Worm (Caenorhabditis elegans) whole organism, young adult: ENCODE results near the gene srsx-22.

Experiments
- C06A6.2 ChIP-seq: fragments of 200-800 bp; sonication (Bioruptor generic); conservative IDR thresholded peaks from 2 replicates; pipeline ENCODE4 v1.3.6; 2022; ENCODE audit warnings: missing genetic modification characterization, missing compliant biosample characterization
- F10E7.11 ChIP-seq: sonication (generic microtip); optimal IDR thresholded peaks from 2 replicates; lab custom pipeline; 2017; ENCODE audit warnings: mild to moderate bottlenecking, missing genetic modification characterization, moderate library complexity, missing compliant biosample characterization
- F23B12.7 ChIP-seq: sonication (generic microtip); optimal IDR thresholded peaks from 2 replicates; lab custom pipeline; 2017; ENCODE audit warnings: missing genetic modification characterization, mild to moderate bottlenecking, missing compliant biosample characterization, antibody characterized with exemption, moderate library complexity; ENCODE audit not compliant: insufficient read depth
- F33H1.4 ChIP-seq: fragments of 200-800 bp; sonication (Bioruptor generic); IDR thresholded peaks from 2 replicates; pipeline ENCODE4 v1.3.6; 2022; ENCODE audit warnings: missing genetic modification reagents, missing genetic modification characterization, missing compliant biosample characterization
- F49E8.2 ChIP-seq: sonication (generic microtip); optimal IDR thresholded peaks from 3 replicates; lab custom pipeline; 2017; ENCODE audit warnings: missing genetic modification characterization, mild to moderate bottlenecking, missing compliant biosample characterization, antibody characterized with exemption, moderate library complexity; ENCODE audit not compliant: insufficient read depth
- F57C9.4 ChIP-seq: sonication (generic microtip); optimal IDR thresholded peaks from 2 replicates; lab custom pipeline; 2017; ENCODE audit warnings: mild to moderate bottlenecking, missing genetic modification characterization, missing compliant biosample characterization
- K12H6.12 ChIP-seq: fragments of 200-800 bp; sonication (Bioruptor generic); optimal IDR thresholded peaks from 2 replicates; lab custom pipeline; 2018; ENCODE audit warnings: mild to moderate bottlenecking, missing genetic modification characterization, missing compliant biosample characterization
- Y53G8AR.9 ChIP-seq: fragments of 200-800 bp; sonication (Bioruptor generic); conservative IDR thresholded peaks from 2 replicates; pipeline ENCODE4 v1.3.6; 2022; ENCODE audit warnings: missing genetic modification reagents, missing genetic modification characterization, missing compliant biosample characterization
- Y67H2A.10 ChIP-seq: fragments of 200-800 bp; sonication (Bioruptor generic); conservative IDR thresholded peaks from 2 replicates; pipeline ENCODE4 v1.3.6; 2022; ENCODE audit warnings: missing genetic modification reagents, missing genetic modification characterization, missing compliant biosample characterization
- Y79H2A.3 ChIP-seq: fragments of 200-800 bp; sonication (Bioruptor generic); conservative IDR thresholded peaks from 2 replicates; pipeline ENCODE4 v1.3.6; 2022; ENCODE audit warnings: missing genetic modification reagents, missing genetic modification characterization, missing compliant biosample characterization
- aptf-3 ChIP-seq: fragments of 200-800 bp; sonication (Bioruptor generic); IDR thresholded peaks from 2 replicates; pipeline ENCODE4 v1.3.6; 2022; ENCODE audit warnings: missing genetic modification characterization, missing compliant biosample characterization
- attf-3 ChIP-seq: fragments of 200-800 bp; sonication (Bioruptor generic); conservative IDR thresholded peaks from 2 replicates; pipeline ENCODE4 v1.3.6; 2022; ENCODE audit warnings: missing genetic modification reagents, missing genetic modification characterization, missing compliant biosample characterization
- bed-1 ChIP-seq: fragments of 200-800 bp; sonication (Bioruptor generic); IDR thresholded peaks from 2 replicates; pipeline ENCODE4 v1.3.6; 2022; ENCODE audit warnings: missing genetic modification reagents, missing genetic modification characterization, missing compliant biosample characterization
- cebp-2 ChIP-seq: fragments of 200-800 bp; sonication (Bioruptor generic); IDR thresholded peaks from 2 replicates; pipeline ENCODE4 v1.3.6; 2022; ENCODE audit warnings: missing genetic modification characterization, missing compliant biosample characterization
- dox-1 ChIP-seq: fragments of 200-800 bp; sonication (Bioruptor generic); IDR thresholded peaks from 2 replicates; pipeline ENCODE4 v1.3.6; 2022; ENCODE audit warnings: missing genetic modification reagents, missing genetic modification characterization, missing compliant biosample characterization
- dpl-1 ChIP-seq: fragments of 150-350 bp; optimal IDR thresholded peaks from 2 replicates; lab custom pipeline; 2014; ENCODE audit warnings: missing biosample characterization, missing genetic modification reagents, missing genetic modification characterization
- efl-1 ChIP-seq: fragments of 150-350 bp; optimal IDR thresholded peaks from 2 replicates; lab custom pipeline; 2014; ENCODE audit warnings: missing biosample characterization, missing genetic modification reagents, missing genetic modification characterization
- egl-44 ChIP-seq: fragments of 200-800 bp; sonication (Bioruptor generic); IDR thresholded peaks from 2 replicates; pipeline ENCODE4 v1.3.6; 2022; ENCODE audit warnings: missing genetic modification reagents, missing genetic modification characterization, missing compliant biosample characterization
- ekl-4 ChIP-seq: fragments of 200-800 bp; sonication (Bioruptor generic); IDR thresholded peaks from 2 replicates; pipeline ENCODE4 v1.3.6; 2022; ENCODE audit warnings: missing genetic modification reagents, missing genetic modification characterization, missing compliant biosample characterization
- him-1 ChIP-seq: sonication (generic microtip); optimal IDR thresholded peaks from 2 replicates; lab custom pipeline; 2016; ENCODE audit warnings: missing genotype, missing genetic modification reagents, missing genetic modification characterization, missing compliant biosample characterization
- hlh-26 ChIP-seq: fragments of 200-800 bp; sonication (Bioruptor generic); conservative IDR thresholded peaks from 2 replicates; pipeline ENCODE4 v1.3.6; 2022; ENCODE audit warnings: missing genetic modification reagents, missing genetic modification characterization, missing compliant biosample characterization
- hmg-1.2 ChIP-seq: fragments of 200-800 bp; sonication (Bioruptor generic); IDR thresholded peaks from 2 replicates; pipeline ENCODE4 v1.3.6; 2022; ENCODE audit warnings: missing genetic modification reagents, missing genetic modification characterization, missing compliant biosample characterization
- hmg-20 ChIP-seq: fragments of 200-800 bp; sonication (Bioruptor generic); IDR thresholded peaks from 2 replicates; pipeline ENCODE4 v1.3.6; 2022; ENCODE audit warnings: missing genetic modification reagents, missing genetic modification characterization, missing compliant biosample characterization
- let-607 ChIP-seq, 2 experiments: fragments of 200-800 bp in 1 of 2; sonication (Bioruptor generic) in 1 of 2; sonication (generic microtip) in 1 of 2; optimal IDR thresholded peaks; 2 replicates each; lab custom pipeline; 2016 to 2018; ENCODE audit warnings: mild to moderate bottlenecking in 2 of 2, missing compliant biosample characterization in 2 of 2, missing genetic modification characterization in 2 of 2, moderate library complexity in 2 of 2, missing genotype in 1 of 2
- lin-26 ChIP-seq: fragments of 200-800 bp; sonication (Bioruptor generic); IDR thresholded peaks from 2 replicates; pipeline ENCODE4 v1.3.6; 2022; ENCODE audit warnings: missing genetic modification reagents, missing genetic modification characterization, missing compliant biosample characterization
- lin-35 ChIP-seq, 3 experiments: fragments of 150-350 bp in 2 of 3; sonication (generic microtip) in 1 of 3; optimal IDR thresholded peaks; 2 replicates each; lab custom pipeline; 2014 to 2018; ENCODE audit warnings: missing biosample characterization in 3 of 3, missing genetic modification characterization in 3 of 3, missing genetic modification reagents in 3 of 3
- lin-40 ChIP-seq: sonication (generic microtip); optimal IDR thresholded peaks from 2 replicates; lab custom pipeline; 2016; ENCODE audit warnings: missing genetic modification characterization, mild to moderate bottlenecking, missing compliant biosample characterization, missing genotype, missing genetic modification reagents
- lin-54 ChIP-seq: fragments of 200-800 bp; sonication (Bioruptor generic); optimal IDR thresholded peaks from 2 replicates; lab custom pipeline; 2018; ENCODE audit warnings: mild to moderate bottlenecking, missing genetic modification characterization, missing compliant biosample characterization
- lsy-27 ChIP-seq: sonication (generic microtip); optimal IDR thresholded peaks from 2 replicates; lab custom pipeline; 2017; ENCODE audit warnings: missing genetic modification characterization, mild to moderate bottlenecking, missing compliant biosample characterization, antibody characterized with exemption, missing genotype, borderline replicate concordance; ENCODE audit not compliant: insufficient read depth
- madf-10 ChIP-seq: sonication (generic microtip); optimal IDR thresholded peaks from 2 replicates; lab custom pipeline; 2016; ENCODE audit warnings: mild to moderate bottlenecking, missing genetic modification characterization, missing compliant biosample characterization
- madf-6 ChIP-seq: fragments of 200-800 bp; sonication (Bioruptor generic); IDR thresholded peaks from 2 replicates; pipeline ENCODE4 v1.3.6; 2022; ENCODE audit warnings: missing genetic modification reagents, missing genetic modification characterization, missing compliant biosample characterization
- madf-8 ChIP-seq: fragments of 200-800 bp; sonication (Bioruptor generic); conservative IDR thresholded peaks from 2 replicates; pipeline ENCODE4 v1.3.6; 2022; ENCODE audit warnings: missing genetic modification reagents, missing genetic modification characterization, missing compliant biosample characterization
- mxl-1 ChIP-seq: sonication (generic microtip); optimal IDR thresholded peaks from 2 replicates; lab custom pipeline; 2016; ENCODE audit warnings: missing genetic modification characterization, missing compliant biosample characterization
- nfya-1 ChIP-seq: sonication (generic microtip); optimal IDR thresholded peaks from 2 replicates; lab custom pipeline; 2017; ENCODE audit warnings: antibody characterized with exemption, missing compliant biosample characterization, missing genetic modification characterization, borderline replicate concordance; ENCODE audit not compliant: insufficient read depth
- nfya-2 ChIP-seq: fragments of 200-800 bp; sonication (Bioruptor generic); IDR thresholded peaks from 2 replicates; pipeline ENCODE4 v1.3.6; 2022; ENCODE audit warnings: missing genetic modification reagents, missing genetic modification characterization, missing compliant biosample characterization
- nhr-179 ChIP-seq: sonication (generic microtip); optimal IDR thresholded peaks from 2 replicates; lab custom pipeline; 2016; ENCODE audit warnings: mild to moderate bottlenecking, missing genetic modification characterization, missing compliant biosample characterization
- pha-4 ChIP-seq: fragments of 150-350 bp; sonication (generic microtip); optimal IDR thresholded peaks from 2 replicates; lab custom pipeline; 2014; ENCODE audit warnings: missing biosample characterization, missing genetic modification reagents, missing genetic modification characterization
- snpc-4 ChIP-seq, 5 experiments: fragments of 150-350 bp in 1 of 5; sonication (generic microtip) in 4 of 5; optimal IDR thresholded peaks; 2 replicates each; lab custom pipeline; 2014 to 2018; ENCODE audit warnings: missing genetic modification characterization in 5 of 5, missing biosample characterization in 3 of 5, antibody characterized with exemption in 2 of 5, mild to moderate bottlenecking in 2 of 5, missing compliant biosample characterization in 2 of 5, missing genotype in 2 of 5, moderate library complexity in 2 of 5, missing genetic modification reagents in 1 of 5
- sptf-2 ChIP-seq: fragments of 200-800 bp; sonication (Bioruptor generic); optimal IDR thresholded peaks from 2 replicates; lab custom pipeline; 2018; ENCODE audit warnings: mild to moderate bottlenecking, missing genetic modification characterization, missing compliant biosample characterization
- tbx-9 ChIP-seq: sonication (generic microtip); optimal IDR thresholded peaks from 2 replicates; lab custom pipeline; 2016; ENCODE audit warnings: borderline replicate concordance, missing genetic modification characterization, inconsistent platforms, missing compliant biosample characterization
- tlf-1 ChIP-seq: fragments of 200-800 bp; sonication (Bioruptor generic); optimal IDR thresholded peaks from 2 replicates; lab custom pipeline; 2018; ENCODE audit warnings: mild to moderate bottlenecking, missing genetic modification characterization, missing compliant biosample characterization
- xnd-1 ChIP-seq: sonication (generic microtip); optimal IDR thresholded peaks from 2 replicates; lab custom pipeline; 2016; ENCODE audit warnings: missing genotype, missing genetic modification reagents, missing genetic modification characterization, missing compliant biosample characterization
- ztf-22 ChIP-seq: fragments of 200-800 bp; sonication (Bioruptor generic); optimal IDR thresholded peaks from 2 replicates; lab custom pipeline; 2018; ENCODE audit warnings: mild to moderate bottlenecking, missing genetic modification characterization, moderate library complexity, missing compliant biosample characterization
- ztf-25 ChIP-seq: fragments of 200-800 bp; sonication (Bioruptor generic); IDR thresholded peaks from 2 replicates; pipeline ENCODE4 v1.3.6; 2022; ENCODE audit warnings: missing genetic modification reagents, missing genetic modification characterization, missing compliant biosample characterization
- ztf-26 ChIP-seq: sonication (generic microtip); optimal IDR thresholded peaks from 2 replicates; lab custom pipeline; 2017; ENCODE audit warnings: missing genetic modification characterization, missing compliant biosample characterization
- ztf-28 ChIP-seq: fragments of 200-800 bp; sonication (Bioruptor generic); IDR thresholded peaks from 2 replicates; pipeline ENCODE4 v1.3.6; 2022; ENCODE audit warnings: missing genetic modification reagents, missing genetic modification characterization, missing compliant biosample characterization
- ztf-6 ChIP-seq: fragments of 200-800 bp; sonication (Bioruptor generic); IDR thresholded peaks from 2 replicates; pipeline ENCODE4 v1.3.6; 2022; ENCODE audit warnings: missing genetic modification reagents, missing genetic modification characterization, missing compliant biosample characterization

srsx-22 gene

ce11 chrV:8351371-8351770 is at the start of gene srsx-22:
Gene srsx-22 (plus strand): TSS chrV:8351671.
- TF ChIP-seq pha-4 (no peak), K12H6.12 (tag; lab: Kevin White, UChicago) (no peak), nfya-2 (no peak), F49E8.2 (no peak), lin-40 (tag; lab: Kevin White, UChicago) (no peak), ztf-22 (no peak), lin-35 (GFP tag; optimal IDR thresholded peaks at IDR 0.05; lab: Kevin White, UChicago) (no peak), hmg-20 (no peak), egl-44 (GFP tag; lab: Robert Waterston, UW) (no peak), Y79H2A.3 (GFP tag; lab: Robert Waterston, UW) (no peak), dpl-1 (GFP tag; lab: Kevin White, UChicago) (no peak)

ce11 chrV:8302522-8302921 is 48.9 kb upstream of the srsx-22 start, which contains the start of gene sel-9:
Gene sel-9 (minus strand): TSS chrV:8302580.
- TF ChIP-seq dpl-1 (GFP tag; lab: Kevin White, UChicago) = peak; percentile 50
- no peak for TF ChIP-seq Y67H2A.10 (GFP tag; lab: Robert Waterston, UW)
- no peak for TF ChIP-seq C06A6.2
- TF ChIP-seq ztf-26 = no peak
- TF ChIP-seq nhr-179 (tag; lab: Kevin White, UChicago) = no peak
- TF ChIP-seq madf-6 (GFP tag; lab: Robert Waterston, UW) = no peak
- TF ChIP-seq lsy-27 (tag; lab: Kevin White, UChicago) = no peak
- no peak for TF ChIP-seq bed-1 (GFP tag; lab: Robert Waterston, UW)
- no peak for TF ChIP-seq F33H1.4 (GFP tag; lab: Robert Waterston, UW)
- TF ChIP-seq lin-26 (GFP tag; lab: Robert Waterston, UW) = no peak
- TF ChIP-seq hlh-26 (GFP tag; lab: Robert Waterston, UW) = no peak
- peak in 1 of 2 experiments; percentile 70 for TF ChIP-seq let-607 (tag; optimal IDR thresholded peaks at IDR 0.05; lab: Kevin White, UChicago)
- no peak for TF ChIP-seq F57C9.4 (tag; lab: Kevin White, UChicago)
- no peak for TF ChIP-seq tlf-1 (GFP tag; lab: Kevin White, UChicago)
- no peak for TF ChIP-seq ekl-4 (GFP tag; lab: Robert Waterston, UW)
- TF ChIP-seq ztf-25 = no peak
- TF ChIP-seq nfya-1 (tag; lab: Kevin White, UChicago) = no peak
- peak; percentile 35 for TF ChIP-seq efl-1 (GFP tag; lab: Kevin White, UChicago)
- no peak for TF ChIP-seq madf-8
- TF ChIP-seq Y53G8AR.9 (GFP tag; lab: Robert Waterston, UW) = no peak
- TF ChIP-seq madf-10 (tag; lab: Kevin White, UChicago) = no peak
- TF ChIP-seq him-1 = no peak
- no peak for TF ChIP-seq sptf-2 (GFP tag; lab: Kevin White, UChicago)
- no peak for TF ChIP-seq cebp-2
- TF ChIP-seq lin-54 (GFP tag; lab: Kevin White, UChicago) = peak; percentile 54
- TF ChIP-seq xnd-1 (tag; lab: Kevin White, UChicago) = no peak
- no peak for TF ChIP-seq tbx-9
- peak; percentile 95 for TF ChIP-seq attf-3 (GFP tag; lab: Robert Waterston, UW)
- TF ChIP-seq mxl-1 (tag; lab: Kevin White, UChicago) = no peak
- TF ChIP-seq ztf-28 (GFP tag; lab: Robert Waterston, UW) = no peak
- TF ChIP-seq dox-1 = no peak
- TF ChIP-seq snpc-4 (GFP tag; optimal IDR thresholded peaks at IDR 0.05; lab: Kevin White, UChicago) = no peak
- TF ChIP-seq snpc-4 (tag; optimal IDR thresholded peaks at IDR 0.05; lab: Kevin White, UChicago) = peak in 1 of 4 experiments; percentile 11
- no peak for TF ChIP-seq F10E7.11 (tag; lab: Kevin White, UChicago)
- TF ChIP-seq F23B12.7 (tag; lab: Kevin White, UChicago) = no peak
- no peak for TF ChIP-seq lin-35 (GFP tag; optimal IDR thresholded peaks at IDR 0.05; lab: Kevin White, UChicago)
- no peak for TF ChIP-seq ztf-6 (GFP tag; lab: Robert Waterston, UW)
- no peak for TF ChIP-seq hmg-1.2 (GFP tag; lab: Robert Waterston, UW)
- no peak for TF ChIP-seq aptf-3
